Worm (Caenorhabditis elegans) whole organism, late embryonic: ENCODE results near the gene F21D9.3.

Experiments used
- C08G9.2 ChIP-seq: sonication (generic microtip); optimal IDR thresholded peaks from 2 replicates; lab custom pipeline; 2016; ENCODE audit warnings: mild to moderate bottlenecking, missing genetic modification characterization, moderate library complexity, missing compliant biosample characterization
- F13H6.1 ChIP-seq: sonication (generic microtip); optimal IDR thresholded peaks from 2 replicates; lab custom pipeline; 2016; ENCODE audit warnings: missing genetic modification characterization, missing compliant biosample characterization
- K02D7.2 ChIP-seq: sonication (generic microtip); optimal IDR thresholded peaks from 2 replicates; lab custom pipeline; 2017; ENCODE audit warnings: mild to moderate bottlenecking, missing genetic modification characterization, missing compliant biosample characterization
- K09A11.1 ChIP-seq: sonication (generic microtip); optimal IDR thresholded peaks from 2 replicates; lab custom pipeline; 2017; ENCODE audit warnings: antibody characterized with exemption, mild to moderate bottlenecking, missing genetic modification characterization, missing compliant biosample characterization; ENCODE audit not compliant: insufficient read depth
- T23F11.4 ChIP-seq: fragments of 200-800 bp; sonication (Bioruptor generic); optimal IDR thresholded peaks from 2 replicates; lab custom pipeline; 2018; ENCODE audit warnings: mild to moderate bottlenecking, missing genetic modification characterization, missing compliant biosample characterization
- Y22D7AL.16 ChIP-seq: sonication (generic microtip); optimal IDR thresholded peaks from 2 replicates; lab custom pipeline; 2016; ENCODE audit warnings: missing genetic modification characterization, missing compliant biosample characterization
- ceh-22 ChIP-seq: sonication (generic microtip); optimal IDR thresholded peaks from 2 replicates; lab custom pipeline; 2017; ENCODE audit warnings: missing biosample characterization, missing genetic modification characterization
- ceh-24 ChIP-seq: sonication (generic microtip); optimal IDR thresholded peaks from 2 replicates; lab custom pipeline; 2016; ENCODE audit warnings: mild to moderate bottlenecking, missing genetic modification characterization, missing compliant biosample characterization
- ceh-31 ChIP-seq: sonication (generic microtip); optimal IDR thresholded peaks from 2 replicates; lab custom pipeline; 2016; ENCODE audit warnings: missing genetic modification characterization, missing compliant biosample characterization
- ceh-45 ChIP-seq: fragments of 200-800 bp; sonication (Bioruptor generic); IDR thresholded peaks from 2 replicates; pipeline ENCODE4 v1.3.6; 2022; ENCODE audit warnings: missing genetic modification reagents, missing genetic modification characterization, missing compliant biosample characterization
- ceh-6 ChIP-seq: fragments of 200-800 bp; sonication (Bioruptor generic); optimal IDR thresholded peaks from 2 replicates; lab custom pipeline; 2018; ENCODE audit warnings: mild to moderate bottlenecking, missing genetic modification characterization, missing compliant biosample characterization
- che-1 ChIP-seq: sonication (generic microtip); optimal IDR thresholded peaks from 2 replicates; lab custom pipeline; 2016; ENCODE audit warnings: mild to moderate bottlenecking, missing genetic modification characterization, missing compliant biosample characterization
- dve-1 ChIP-seq: sonication (generic microtip); optimal IDR thresholded peaks from 2 replicates; lab custom pipeline; 2017; ENCODE audit warnings: antibody characterized with exemption, mild to moderate bottlenecking, missing genetic modification characterization, missing compliant biosample characterization
- elt-2 ChIP-seq: sonication (generic microtip); optimal IDR thresholded peaks from 2 replicates; lab custom pipeline; 2016; ENCODE audit warnings: missing genetic modification reagents, missing genetic modification characterization, missing compliant biosample characterization
- ets-4 ChIP-seq: sonication (generic microtip); optimal IDR thresholded peaks from 2 replicates; lab custom pipeline; 2016; ENCODE audit warnings: missing genetic modification characterization, missing compliant biosample characterization
- eyg-1 ChIP-seq: sonication (generic microtip); optimal IDR thresholded peaks from 2 replicates; lab custom pipeline; 2016; ENCODE audit warnings: missing genotype, missing genetic modification characterization, missing compliant biosample characterization
- fkh-10 ChIP-seq: fragments of 150-350 bp; optimal IDR thresholded peaks from 2 replicates; lab custom pipeline; 2014; ENCODE audit warnings: missing biosample characterization, missing genetic modification reagents, missing genetic modification characterization
- hlh-30 ChIP-seq: sonication (generic microtip); optimal IDR thresholded peaks from 2 replicates; lab custom pipeline; 2017; ENCODE audit warnings: antibody characterized with exemption, missing genetic modification characterization, missing compliant biosample characterization; ENCODE audit not compliant: insufficient read depth
- lim-6 ChIP-seq: sonication (generic microtip); optimal IDR thresholded peaks from 2 replicates; lab custom pipeline; 2016; ENCODE audit warnings: missing genetic modification characterization, missing compliant biosample characterization
- lin-11 ChIP-seq: fragments of 200-800 bp; sonication (Bioruptor generic); optimal IDR thresholded peaks from 2 replicates; lab custom pipeline; 2018; ENCODE audit warnings: mild to moderate bottlenecking, missing genetic modification characterization, missing compliant biosample characterization
- nfya-1 ChIP-seq: sonication (generic microtip); optimal IDR thresholded peaks from 2 replicates; lab custom pipeline; 2017; ENCODE audit warnings: missing genetic modification characterization, mild to moderate bottlenecking, missing compliant biosample characterization, antibody characterized with exemption, moderate library complexity
- nhr-232 ChIP-seq: sonication (generic microtip); optimal IDR thresholded peaks from 2 replicates; lab custom pipeline; 2016; ENCODE audit warnings: missing genetic modification characterization, missing compliant biosample characterization
- npax-4 ChIP-seq: sonication (generic microtip); optimal IDR thresholded peaks from 2 replicates; lab custom pipeline; 2016; ENCODE audit warnings: missing genetic modification characterization, missing compliant biosample characterization
- pag-3 ChIP-seq: sonication (generic microtip); optimal IDR thresholded peaks from 2 replicates; lab custom pipeline; 2016; ENCODE audit warnings: missing compliant biosample characterization, missing genetic modification characterization, borderline replicate concordance
- pat-9 ChIP-seq: fragments of 200-800 bp; sonication (Bioruptor generic); optimal IDR thresholded peaks from 2 replicates; lab custom pipeline; 2018; ENCODE audit warnings: mild to moderate bottlenecking, missing genetic modification characterization, moderate library complexity, missing compliant biosample characterization
- pha-4 ChIP-seq: fragments of 150-350 bp; optimal IDR thresholded peaks from 2 replicates; lab custom pipeline; 2018; ENCODE audit warnings: missing biosample characterization, missing genetic modification reagents, missing genetic modification characterization
- pqm-1 ChIP-seq: sonication (generic microtip); optimal IDR thresholded peaks from 2 replicates; lab custom pipeline; 2016; ENCODE audit warnings: missing genetic modification characterization, missing compliant biosample characterization
- pros-1 ChIP-seq: fragments of 150-350 bp; optimal IDR thresholded peaks from 2 replicates; lab custom pipeline; 2014; ENCODE audit warnings: missing biosample characterization, missing genetic modification reagents, missing genetic modification characterization
- sox-2 ChIP-seq: fragments of 200-800 bp; sonication (Bioruptor generic); IDR thresholded peaks from 2 replicates; pipeline ENCODE4 v1.3.6; 2022; ENCODE audit warnings: missing genetic modification reagents, missing genetic modification characterization, missing compliant biosample characterization
- syd-9 ChIP-seq: sonication (generic microtip); optimal IDR thresholded peaks from 2 replicates; lab custom pipeline; 2016; ENCODE audit warnings: mild to moderate bottlenecking, missing genetic modification characterization, moderate library complexity, missing compliant biosample characterization
- tbx-2 ChIP-seq: sonication (generic microtip); optimal IDR thresholded peaks from 2 replicates; lab custom pipeline; 2016; ENCODE audit warnings: missing genetic modification characterization, missing compliant biosample characterization
- tbx-7 ChIP-seq: sonication (generic microtip); optimal IDR thresholded peaks from 2 replicates; lab custom pipeline; 2016; ENCODE audit warnings: missing genotype, missing genetic modification characterization, missing compliant biosample characterization
- unc-42 ChIP-seq: sonication (generic microtip); optimal IDR thresholded peaks from 2 replicates; lab custom pipeline; 2016; ENCODE audit warnings: missing genotype, missing genetic modification characterization, missing compliant biosample characterization
- unc-55 ChIP-seq: sonication (generic microtip); optimal IDR thresholded peaks from 2 replicates; lab custom pipeline; 2017; ENCODE audit warnings: missing biosample characterization, missing genetic modification reagents, missing genetic modification characterization
- zip-5 ChIP-seq: sonication (generic microtip); optimal IDR thresholded peaks from 2 replicates; lab custom pipeline; 2016; ENCODE audit warnings: missing genetic modification characterization, missing compliant biosample characterization
- ztf-16 ChIP-seq: sonication (generic microtip); optimal IDR thresholded peaks from 2 replicates; lab custom pipeline; 2017; ENCODE audit warnings: missing genetic modification characterization, missing compliant biosample characterization

F21D9.3 gene

DNA sequence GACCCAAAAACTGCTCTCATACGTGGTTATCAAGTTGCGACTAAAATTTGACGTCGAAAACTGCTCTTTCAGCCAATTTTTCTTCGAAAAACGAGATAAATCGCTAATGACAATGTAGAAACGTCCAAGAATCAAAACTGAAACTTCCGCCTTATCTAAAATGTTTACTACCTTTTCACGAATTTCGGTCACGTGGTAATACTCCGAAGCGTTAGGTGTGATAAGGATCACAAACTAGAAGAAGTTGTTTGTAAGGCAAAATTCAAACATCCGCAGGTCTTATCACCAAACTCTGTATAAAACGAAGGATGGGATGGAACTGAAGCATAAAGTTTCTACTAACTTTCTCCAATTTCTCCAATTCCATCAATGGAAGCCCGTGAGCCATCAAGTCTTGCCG, 27.1 kb downstream of the F21D9.3 start, which contains the start of gene sqst-3:
sqst-3 (plus strand) TSS at position 370 of the 400 bp plus-strand sequence.
- TF ChIP-seq che-1 (no peak), tbx-7 (tag; lab: Kevin White, UChicago) (no peak), K02D7.2 (tag; lab: Kevin White, UChicago) (no peak), unc-55 (no peak), ceh-31 (tag; lab: Kevin White, UChicago) (no peak), fkh-10 (GFP tag; lab: Kevin White, UChicago) (no peak), ceh-6 (GFP tag; lab: Kevin White, UChicago) (no peak), nhr-232 (no peak), ets-4 (no peak), ztf-16 (tag; lab: Kevin White, UChicago) (no peak), hlh-30 (no peak), lin-11 (tag; lab: Kevin White, UChicago) (no peak), zip-5 (tag; lab: Kevin White, UChicago) (no peak)

DNA sequence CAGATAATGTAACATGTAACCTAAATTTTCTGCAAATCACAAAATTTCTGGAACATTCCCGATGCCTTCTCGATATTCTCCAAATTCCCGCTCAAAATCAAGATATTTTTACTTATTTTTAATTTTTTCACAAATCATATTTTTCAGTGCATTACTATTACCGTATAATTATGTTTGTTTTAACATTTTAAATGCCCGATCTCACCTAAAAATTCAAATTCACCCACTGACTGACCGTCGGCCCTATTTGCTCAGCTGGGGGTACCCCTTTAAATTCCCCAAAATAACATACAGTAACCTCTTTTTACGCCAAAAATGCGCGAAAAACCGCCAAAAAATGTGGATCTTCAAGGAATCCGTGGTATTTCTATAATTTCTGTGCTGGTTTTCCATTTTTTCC, 39.9 kb downstream of the F21D9.3 start, which contains the start of gene oac-49:
oac-49 (plus strand) TSS at position 301 of the 400 bp plus-strand sequence.
- TF ChIP-seq sox-2 (GFP tag; lab: Robert Waterston, UW) (no peak), pros-1 (no peak), Y22D7AL.16 (tag; lab: Kevin White, UChicago) (no peak), nhr-232 (no peak), pha-4 (tag; lab: Kevin White, UChicago) (no peak), lim-6 (tag; lab: Kevin White, UChicago) (no peak), nfya-1 (tag; lab: Kevin White, UChicago) (no peak), K02D7.2 (tag; lab: Kevin White, UChicago) (no peak), unc-42 (tag; lab: Kevin White, UChicago) (no peak), hlh-30 (no peak)

DNA sequence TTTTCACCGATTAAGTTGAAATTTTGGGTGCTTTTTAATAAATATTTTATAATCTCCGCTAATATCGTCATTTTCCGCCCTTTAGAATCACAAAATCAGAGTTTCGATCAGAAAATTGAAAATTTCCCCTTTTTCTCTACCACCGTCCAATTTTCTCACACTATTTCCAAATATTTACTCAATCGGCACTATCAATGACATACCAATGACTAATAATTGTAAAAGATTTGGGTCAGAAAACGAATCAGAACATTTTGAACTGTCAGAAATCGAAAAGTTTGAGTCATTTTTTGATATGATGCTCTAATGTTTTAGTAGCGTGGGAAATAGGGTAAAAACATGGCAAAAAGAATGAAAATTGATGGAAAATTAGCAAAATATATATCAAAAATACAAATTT, 40.4 kb downstream of the F21D9.3 start, which contains the start of gene srr-2:
srr-2 (minus strand) TSS at position 73 of the 400 bp plus-strand sequence.
- TF ChIP-seq T23F11.4, result no peak
- TF ChIP-seq ceh-45 (GFP tag; lab: Robert Waterston, UW), result no peak
- no peak for TF ChIP-seq syd-9 (tag; lab: Kevin White, UChicago)
- no peak for TF ChIP-seq dve-1 (tag; lab: Kevin White, UChicago)
- TF ChIP-seq npax-4 (tag; lab: Kevin White, UChicago), result no peak
- no peak for TF ChIP-seq tbx-7 (tag; lab: Kevin White, UChicago)
- TF ChIP-seq ceh-24 (tag; lab: Kevin White, UChicago), result no peak
- TF ChIP-seq C08G9.2 (tag; lab: Kevin White, UChicago), result no peak
- no peak for TF ChIP-seq ceh-22 (tag; lab: Kevin White, UChicago)
- no peak for TF ChIP-seq ets-4
- TF ChIP-seq lim-6 (tag; lab: Kevin White, UChicago), result no peak
- TF ChIP-seq, all 69 proteins: peak for 0

DNA sequence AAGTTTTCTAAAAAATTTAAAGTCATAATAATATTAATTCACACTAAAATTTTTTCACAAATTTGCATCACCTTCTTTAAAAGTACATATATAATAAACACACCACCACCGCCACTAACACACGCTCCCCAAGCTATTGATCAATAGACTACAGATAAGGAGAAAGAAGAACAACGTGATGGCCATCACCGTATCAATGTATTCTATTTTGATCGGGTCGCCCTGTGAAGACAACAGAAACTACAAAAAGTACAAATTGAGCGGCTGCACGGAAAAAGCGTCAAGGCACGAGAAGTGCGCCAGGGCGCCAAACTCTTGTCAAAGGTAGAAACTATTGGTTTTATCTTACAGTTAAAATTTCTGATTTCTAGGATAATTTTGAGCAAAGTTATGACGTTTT, 45.2 kb downstream of the F21D9.3 start:
- TF ChIP-seq syd-9 (tag; lab: Kevin White, UChicago) (no peak), K09A11.1 (tag; lab: Kevin White, UChicago) (no peak), elt-2 (peak; percentile 40), tbx-2 (tag; lab: Kevin White, UChicago) (no peak)
- TF ChIP-seq, all 69 proteins: peak for 1

DNA sequence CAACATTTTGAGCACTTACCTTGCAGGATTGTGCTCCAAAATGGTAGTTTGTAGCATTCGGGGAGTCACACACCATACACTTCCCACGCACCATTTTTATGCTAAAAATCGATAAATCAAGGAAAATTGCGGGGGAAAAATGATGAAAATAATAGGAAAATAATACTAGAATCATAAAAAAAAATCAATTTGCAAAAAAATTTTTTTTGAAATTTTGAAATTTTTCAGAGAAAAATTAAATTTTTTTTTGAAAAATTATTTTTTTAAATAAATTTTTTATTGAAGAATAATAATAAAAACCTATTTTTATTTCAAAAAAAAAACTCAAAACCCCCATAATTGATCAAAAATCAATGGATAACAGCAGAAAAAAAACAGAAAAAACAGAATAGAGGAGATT, 45.8 kb downstream of the F21D9.3 start, which contains the start of gene nhr-79:
nhr-79 (minus strand) TSS at position 101 of the 400 bp plus-strand sequence.
- TF ChIP-seq pag-3 (tag; lab: Kevin White, UChicago) (no peak), T23F11.4 (no peak), eyg-1 (tag; lab: Kevin White, UChicago) (no peak), pat-9 (tag; lab: Kevin White, UChicago) (no peak), pqm-1 (tag; lab: Kevin White, UChicago) (no peak), unc-55 (no peak), nfya-1 (tag; lab: Kevin White, UChicago) (no peak), dve-1 (tag; lab: Kevin White, UChicago) (no peak), F13H6.1 (no peak)
